Fruit fly (Drosophila melanogaster) whole organism, embryonic: ENCODE results near the gene ana1.

Experiments
- BtbVII ChIP-seq: fragments of 200-800 bp; sonication (Bioruptor generic); optimal IDR thresholded peaks from 3 replicates; lab custom pipeline; 2017; ENCODE audit warnings: missing biosample characterization, mild to moderate bottlenecking, missing genetic modification characterization
- CG10366 ChIP-seq: fragments of 200-800 bp; sonication (Bioruptor generic); IDR thresholded peaks from 2 replicates; pipeline ENCODE4 v1.3.6; 2022; ENCODE audit warnings: missing biosample characterization, missing genetic modification characterization
- CG11456 ChIP-seq: fragments of 200-800 bp; sonication (Bioruptor generic); IDR thresholded peaks from 3 replicates; pipeline ENCODE4 v1.3.6; 2022; ENCODE audit warnings: missing biosample characterization, missing genetic modification characterization
- CG11560 ChIP-seq: fragments of 200-800 bp; sonication (Bioruptor generic); IDR thresholded peaks from 3 replicates; pipeline ENCODE4 v1.3.6; 2022; ENCODE audit warnings: missing biosample characterization, missing genetic modification characterization
- CG12744 ChIP-seq: fragments of 200-800 bp; sonication (Bioruptor generic); optimal IDR thresholded peaks from 2 replicates; lab custom pipeline; 2016; ENCODE audit warnings: missing biosample characterization, missing genetic modification characterization
- CG14667 ChIP-seq: fragments of 200-800 bp; sonication (Bioruptor generic); IDR thresholded peaks from 2 replicates; pipeline ENCODE4 v1.3.6; 2022; ENCODE audit warnings: missing biosample characterization, missing genetic modification characterization
- CG16813 ChIP-seq: fragments of 200-800 bp; sonication (Bioruptor generic); IDR thresholded peaks from 3 replicates; pipeline ENCODE4 v1.3.6; 2022; ENCODE audit warnings: missing biosample characterization, missing genetic modification characterization; ENCODE audit not compliant: partially characterized antibody
- CG16815 ChIP-seq: fragments of 200-800 bp; sonication (Bioruptor generic); optimal IDR thresholded peaks from 3 replicates; lab custom pipeline; 2017; ENCODE audit warnings: missing biosample characterization, mild to moderate bottlenecking, missing genetic modification characterization
- CG1832 ChIP-seq: fragments of 200-800 bp; sonication (Bioruptor generic); optimal IDR thresholded peaks from 2 replicates; lab custom pipeline; 2017; ENCODE audit warnings: missing biosample characterization, mild to moderate bottlenecking, missing genetic modification characterization, inconsistent platforms
- CG18476 ChIP-seq: fragments of 200-800 bp; sonication (Bioruptor generic); optimal IDR thresholded peaks from 2 replicates; lab custom pipeline; 2016; ENCODE audit warnings: missing biosample characterization, mild to moderate bottlenecking, missing genetic modification characterization
- CG2199 ChIP-seq: fragments of 200-800 bp; sonication (Bioruptor generic); IDR thresholded peaks from 3 replicates; pipeline ENCODE4 v1.3.6; 2022; ENCODE audit warnings: missing biosample characterization, missing genetic modification characterization
- CG2678 ChIP-seq: fragments of 200-800 bp; sonication (Bioruptor generic); optimal IDR thresholded peaks from 3 replicates; lab custom pipeline; 2019; ENCODE audit warnings: missing biosample characterization, mild to moderate bottlenecking, missing genetic modification characterization, moderate library complexity
- CG32767 ChIP-seq: fragments of 200-800 bp; sonication (Bioruptor generic); IDR thresholded peaks from 2 replicates; pipeline ENCODE4 v1.3.6; 2022; ENCODE audit warnings: missing biosample characterization, missing genetic modification characterization
- CG3838 ChIP-seq: fragments of 200-800 bp; sonication (Bioruptor generic); optimal IDR thresholded peaks from 3 replicates; lab custom pipeline; 2016; ENCODE audit warnings: missing biosample characterization, missing genetic modification characterization
- CG4707 ChIP-seq: fragments of 200-800 bp; sonication (Bioruptor generic); optimal IDR thresholded peaks from 2 replicates; lab custom pipeline; 2018; ENCODE audit warnings: missing biosample characterization, mild to moderate bottlenecking, missing genetic modification characterization, moderate library complexity
- CG4854 ChIP-seq: fragments of 200-800 bp; sonication (Bioruptor generic); optimal IDR thresholded peaks from 2 replicates; lab custom pipeline; 2016; ENCODE audit warnings: missing biosample characterization, missing genetic modification characterization, inconsistent platforms
- CG6683 ChIP-seq: fragments of 200-800 bp; sonication (Bioruptor generic); optimal IDR thresholded peaks from 2 replicates; lab custom pipeline; 2017; ENCODE audit warnings: missing biosample characterization, mild to moderate bottlenecking, missing genetic modification characterization, missing genetic modification reagents
- CG6854 ChIP-seq: fragments of 200-800 bp; sonication (Bioruptor generic); optimal IDR thresholded peaks from 3 replicates; lab custom pipeline; 2017; ENCODE audit warnings: missing biosample characterization, mild to moderate bottlenecking, missing genetic modification characterization
- CG7928 ChIP-seq: fragments of 200-800 bp; sonication (Bioruptor generic); optimal IDR thresholded peaks from 2 replicates; lab custom pipeline; 2017; ENCODE audit warnings: missing biosample characterization, mild to moderate bottlenecking, missing genetic modification characterization
- CG9797 ChIP-seq: fragments of 200-800 bp; sonication (Bioruptor generic); optimal IDR thresholded peaks from 3 replicates; lab custom pipeline; 2018; ENCODE audit warnings: missing biosample characterization, mild to moderate bottlenecking, missing genetic modification characterization
- CG9876 ChIP-seq: fragments of 200-800 bp; sonication (Bioruptor generic); optimal IDR thresholded peaks from 2 replicates; lab custom pipeline; 2016; ENCODE audit warnings: missing biosample characterization, missing genetic modification characterization
- CHES-1-like ChIP-seq: fragments of 200-800 bp; sonication (Bioruptor generic); optimal IDR thresholded peaks from 2 replicates; lab custom pipeline; 2016; ENCODE audit warnings: missing biosample characterization, missing genetic modification characterization
- Dll ChIP-seq: fragments of 200-800 bp; sonication (Bioruptor generic); IDR thresholded peaks from 4 replicates; pipeline ENCODE4 v1.3.6; 2022; ENCODE audit warnings: missing biosample characterization, missing genetic modification characterization; ENCODE audit not compliant: partially characterized antibody
- Doc3 ChIP-seq: fragments of 200-800 bp; sonication (Bioruptor generic); IDR thresholded peaks from 3 replicates; pipeline ENCODE4 v1.3.6; 2022; ENCODE audit warnings: missing biosample characterization, missing genetic modification characterization; ENCODE audit not compliant: partially characterized antibody
- Dref ChIP-seq: fragments of 200-800 bp; sonication (Bioruptor generic); IDR thresholded peaks from 2 replicates; pipeline ENCODE4 v1.3.6; 2022; ENCODE audit warnings: missing biosample characterization, missing genetic modification characterization
- HmgZ ChIP-seq: fragments of 200-800 bp; sonication (Bioruptor generic); optimal IDR thresholded peaks from 2 replicates; lab custom pipeline; 2018; ENCODE audit warnings: missing biosample characterization, mild to moderate bottlenecking, missing genetic modification characterization
- Meics ChIP-seq: fragments of 200-800 bp; sonication (Bioruptor generic); optimal IDR thresholded peaks from 2 replicates; lab custom pipeline; 2017; ENCODE audit warnings: missing biosample characterization, mild to moderate bottlenecking, missing genetic modification characterization
- Mes4 ChIP-seq: fragments of 200-800 bp; sonication (Bioruptor generic); optimal IDR thresholded peaks from 2 replicates; lab custom pipeline; 2016; ENCODE audit warnings: missing biosample characterization, missing genetic modification characterization
- Nf-YC ChIP-seq: fragments of 200-800 bp; optimal IDR thresholded peaks from 3 replicates; lab custom pipeline; 2019; ENCODE audit warnings: missing biosample characterization, mild to moderate bottlenecking, missing genetic modification characterization, moderate library complexity
- PHDP ChIP-seq: fragments of 200-800 bp; sonication (Bioruptor generic); optimal IDR thresholded peaks from 3 replicates; lab custom pipeline; 2018; ENCODE audit warnings: missing biosample characterization, mild to moderate bottlenecking, missing genetic modification characterization, moderate library complexity
- Xrp1 ChIP-seq: fragments of 200-800 bp; sonication (Bioruptor generic); IDR thresholded peaks from 2 replicates; pipeline ENCODE4 v1.3.6; 2022; ENCODE audit warnings: missing biosample characterization, missing genetic modification characterization
- abd-A ChIP-seq: fragments of 200-800 bp; sonication (Bioruptor generic); optimal IDR thresholded peaks from 3 replicates; lab custom pipeline; 2019; ENCODE audit warnings: missing biosample characterization, mild to moderate bottlenecking, missing genetic modification characterization, moderate library complexity
- al ChIP-seq: fragments of 200-800 bp; sonication (Bioruptor generic); IDR thresholded peaks from 2 replicates; pipeline ENCODE4 v1.3.6; 2022; ENCODE audit warnings: missing biosample characterization, missing genetic modification characterization
- bab2 ChIP-seq: fragments of 200-800 bp; sonication (Bioruptor generic); optimal IDR thresholded peaks from 2 replicates; lab custom pipeline; 2016; ENCODE audit warnings: missing biosample characterization, missing genetic modification characterization
- ci ChIP-seq: fragments of 200-800 bp; sonication (Bioruptor generic); IDR thresholded peaks from 3 replicates; pipeline ENCODE4 v1.3.6; 2022; ENCODE audit warnings: missing biosample characterization, missing genetic modification characterization
- dan ChIP-seq: fragments of 200-800 bp; sonication (Bioruptor generic); IDR thresholded peaks from 2 replicates; pipeline ENCODE4 v1.3.6; 2022; ENCODE audit warnings: missing biosample characterization, missing genetic modification characterization
- fd102C ChIP-seq: fragments of 200-800 bp; sonication (Bioruptor generic); optimal IDR thresholded peaks from 2 replicates; lab custom pipeline; 2018; ENCODE audit warnings: missing biosample characterization, mild to moderate bottlenecking, missing genetic modification characterization, moderate library complexity
- gro ChIP-seq: fragments of 200-800 bp; sonication (Bioruptor generic); optimal IDR thresholded peaks from 2 replicates; lab custom pipeline; 2016; ENCODE audit warnings: missing biosample characterization, missing genetic modification characterization
- hb ChIP-seq: fragments of 200-800 bp; sonication (Bioruptor generic); IDR thresholded peaks from 3 replicates; pipeline ENCODE4 v1.3.6; 2022; ENCODE audit warnings: missing biosample characterization, missing genetic modification characterization; ENCODE audit not compliant: partially characterized antibody
- ken ChIP-seq: fragments of 200-800 bp; sonication (Bioruptor generic); IDR thresholded peaks from 3 replicates; pipeline ENCODE4 v1.3.6; 2022; ENCODE audit warnings: missing biosample characterization, missing genetic modification characterization
- pnt ChIP-seq: fragments of 200-800 bp; sonication (Bioruptor generic); optimal IDR thresholded peaks from 3 replicates; lab custom pipeline; 2016; ENCODE audit warnings: missing biosample characterization, missing genetic modification characterization
- pum ChIP-seq: fragments of 200-800 bp; sonication (Bioruptor generic); optimal IDR thresholded peaks from 2 replicates; lab custom pipeline; 2016; ENCODE audit warnings: missing biosample characterization, missing genetic modification characterization
- repo ChIP-seq: fragments of 200-800 bp; sonication (Bioruptor generic); optimal IDR thresholded peaks from 2 replicates; lab custom pipeline; 2016; ENCODE audit warnings: missing biosample characterization, missing genetic modification characterization
- schlank ChIP-seq: fragments of 200-800 bp; sonication (Bioruptor generic); optimal IDR thresholded peaks from 2 replicates; lab custom pipeline; 2018; ENCODE audit warnings: missing biosample characterization, mild to moderate bottlenecking, missing genetic modification characterization
- sens ChIP-seq: fragments of 200-800 bp; sonication (Bioruptor generic); peaks from one replicate; lab custom pipeline; 2016; ENCODE audit warnings: missing biosample characterization, missing genetic modification characterization
- sens-2 ChIP-seq: fragments of 200-800 bp; sonication (Bioruptor generic); IDR thresholded peaks from 2 replicates; pipeline ENCODE4 v1.3.6; 2022; ENCODE audit warnings: missing biosample characterization, missing genetic modification characterization
- sqz ChIP-seq: fragments of 200-800 bp; sonication (Bioruptor generic); optimal IDR thresholded peaks from 3 replicates; lab custom pipeline; 2018; ENCODE audit warnings: missing biosample characterization, mild to moderate bottlenecking, missing genetic modification characterization
- sr ChIP-seq: fragments of 200-800 bp; sonication (Bioruptor generic); IDR thresholded peaks from 3 replicates; pipeline ENCODE4 v1.3.6; 2022; ENCODE audit warnings: missing biosample characterization, missing genetic modification characterization
- tio ChIP-seq: fragments of 200-800 bp; sonication (Bioruptor generic); optimal IDR thresholded peaks from 2 replicates; lab custom pipeline; 2017; ENCODE audit warnings: missing biosample characterization, missing genetic modification characterization, inconsistent platforms
- tna ChIP-seq: fragments of 200-800 bp; sonication (Bioruptor generic); IDR thresholded peaks from 2 replicates; pipeline ENCODE4 v1.3.6; 2022; ENCODE audit warnings: missing biosample characterization, missing genetic modification characterization; ENCODE audit not compliant: partially characterized antibody
- unpg ChIP-seq: fragments of 200-800 bp; sonication (Bioruptor generic); optimal IDR thresholded peaks from 3 replicates; lab custom pipeline; 2018; ENCODE audit warnings: missing biosample characterization, mild to moderate bottlenecking, missing genetic modification characterization, moderate library complexity
- vfl ChIP-seq: fragments of 200-800 bp; sonication (Bioruptor generic); optimal IDR thresholded peaks from 2 replicates; lab custom pipeline; 2016; ENCODE audit warnings: missing biosample characterization, missing genetic modification characterization

Gene ana1

dm6 chr3R:24527845-24528244 is 2.5 kb upstream of the ana1 start, which contains the start of gene CG6607 (continued):
- TF ChIP-seq sens-2 (GFP tag; lab: Robert Waterston, UW) (no peak), CG4854 (no peak), ci (GFP tag; lab: Robert Waterston, UW) (no peak), CG7928 (GFP tag; lab: Kevin White, UChicago) (no peak), PHDP (tag; lab: Kevin White, UChicago) (no peak), Xrp1 (GFP tag; lab: Robert Waterston, UW) (no peak), hb (GFP tag; lab: Robert Waterston, UW) (no peak), dan (GFP tag; lab: Robert Waterston, UW) (no peak), CG9876 (GFP tag; lab: Kevin White, UChicago) (no peak), CG12744 (no peak), CG32767 (GFP tag; lab: Robert Waterston, UW) (no peak), Dll (GFP tag; lab: Robert Waterston, UW) (peak; percentile 48; the same call in 2 of the 4 replicates), CG18476 (GFP tag; lab: Kevin White, UChicago) (no peak), vfl (GFP tag; lab: Kevin White, UChicago) (no peak), tna (GFP tag; lab: Robert Waterston, UW) (no peak), CG4707 (GFP tag; lab: Kevin White, UChicago) (no peak), sens (GFP tag; lab: Kevin White, UChicago) (peak; percentile 53), bab2 (no peak), HmgZ (tag; lab: Kevin White, UChicago) (no peak), CG16813 (GFP tag; lab: Robert Waterston, UW) (peak; percentile 11; the same call in 1 of the 3 replicates), sr (GFP tag; lab: Robert Waterston, UW) (no peak), CHES-1-like (GFP tag; lab: Kevin White, UChicago) (no peak), pnt (no peak), CG3838 (GFP tag; lab: Kevin White, UChicago) (no peak), gro (no peak), Mes4 (GFP tag; lab: Kevin White, UChicago) (no peak), CG6683 (no peak), Nf-YC (tag; lab: Kevin White, UChicago) (no peak), ken (GFP tag; lab: Robert Waterston, UW) (no peak), sqz (GFP tag; lab: Kevin White, UChicago) (no peak), CG1832 (GFP tag; lab: Kevin White, UChicago) (no peak), CG2199 (GFP tag; lab: Robert Waterston, UW) (no peak), abd-A (tag; lab: Kevin White, UChicago) (no peak), CG9797 (GFP tag; lab: Kevin White, UChicago) (peak; percentile 70), pum (GFP tag; lab: Kevin White, UChicago) (no peak), repo (GFP tag; lab: Kevin White, UChicago) (no peak), CG10366 (GFP tag; lab: Robert Waterston, UW) (no peak), tio (GFP tag; lab: Kevin White, UChicago) (no peak), unpg (no peak), CG6854 (GFP tag; lab: Kevin White, UChicago) (no peak), schlank (no peak), fd102C (GFP tag; lab: Kevin White, UChicago) (no peak), CG11456 (GFP tag; lab: Robert Waterston, UW) (no peak), Dref (peak; percentile 38; the same call in 1 of the 2 replicates), Meics (no peak), Doc3 (GFP tag; lab: Robert Waterston, UW) (no peak), CG14667 (no peak), CG11560 (no peak), CG16815 (GFP tag; lab: Kevin White, UChicago) (no peak), CG2678 (tag; lab: Kevin White, UChicago) (no peak), al (GFP tag; lab: Robert Waterston, UW) (no peak), BtbVII (GFP tag; lab: Kevin White, UChicago) (no peak)
